Worm (Caenorhabditis elegans) whole organism, young adult: ENCODE measurements around the gene mcm-3.

Source experiments
- B0336.3 ChIP-seq: fragments of 200-800 bp; sonication (Bioruptor generic); IDR thresholded peaks from 2 replicates; pipeline ENCODE4 v1.3.6; 2022; ENCODE audit warnings: missing genetic modification characterization, missing compliant biosample characterization
- C06A6.2 ChIP-seq: fragments of 200-800 bp; sonication (Bioruptor generic); conservative IDR thresholded peaks from 2 replicates; pipeline ENCODE4 v1.3.6; 2022; ENCODE audit warnings: missing genetic modification characterization, missing compliant biosample characterization
- F10E7.11 ChIP-seq: sonication (generic microtip); optimal IDR thresholded peaks from 2 replicates; lab custom pipeline; 2017; ENCODE audit warnings: mild to moderate bottlenecking, missing genetic modification characterization, moderate library complexity, missing compliant biosample characterization
- F22D6.2 ChIP-seq: sonication (generic microtip); optimal IDR thresholded peaks from 2 replicates; lab custom pipeline; 2016; ENCODE audit warnings: mild to moderate bottlenecking, missing genetic modification characterization, missing compliant biosample characterization
- F37B4.10 ChIP-seq: fragments of 200-800 bp; sonication (Bioruptor generic); IDR thresholded peaks from 2 replicates; pipeline ENCODE4 v1.3.6; 2022; ENCODE audit warnings: missing genetic modification characterization, missing compliant biosample characterization
- K11D2.4 ChIP-seq: fragments of 200-800 bp; sonication (Bioruptor generic); IDR thresholded peaks from 2 replicates; pipeline ENCODE4 v1.3.6; 2022; ENCODE audit warnings: missing genetic modification reagents, missing genetic modification characterization, missing compliant biosample characterization
- K12H6.12 ChIP-seq: fragments of 200-800 bp; sonication (Bioruptor generic); optimal IDR thresholded peaks from 2 replicates; lab custom pipeline; 2018; ENCODE audit warnings: mild to moderate bottlenecking, missing genetic modification characterization, missing compliant biosample characterization
- T26A5.8 ChIP-seq: sonication (generic microtip); optimal IDR thresholded peaks from 2 replicates; lab custom pipeline; 2016; ENCODE audit warnings: missing genetic modification characterization, missing compliant biosample characterization
- Y53G8AR.9 ChIP-seq: fragments of 200-800 bp; sonication (Bioruptor generic); conservative IDR thresholded peaks from 2 replicates; pipeline ENCODE4 v1.3.6; 2022; ENCODE audit warnings: missing genetic modification reagents, missing genetic modification characterization, missing compliant biosample characterization
- Y56A3A.18 ChIP-seq: fragments of 200-800 bp; sonication (Bioruptor generic); IDR thresholded peaks from 2 replicates; pipeline ENCODE4 v1.3.6; 2022; ENCODE audit warnings: missing genetic modification reagents, missing genetic modification characterization, missing compliant biosample characterization
- ama-1 ChIP-seq, 3 experiments: fragments of 150-350 bp in 1 of 3; sonication (generic microtip) in 2 of 3; optimal IDR thresholded peaks; 2 replicates each; lab custom pipeline; 2014 to 2018; ENCODE audit warnings: missing biosample characterization in 2 of 3, missing genetic modification characterization in 2 of 3, missing genetic modification reagents in 2 of 3
- athp-1 ChIP-seq: sonication (generic microtip); optimal IDR thresholded peaks from 2 replicates; lab custom pipeline; 2017; ENCODE audit warnings: mild to moderate bottlenecking, missing genetic modification characterization, missing compliant biosample characterization
- attf-5 ChIP-seq: fragments of 200-800 bp; sonication (Bioruptor generic); optimal IDR thresholded peaks from 2 replicates; lab custom pipeline; 2018; ENCODE audit warnings: mild to moderate bottlenecking, missing genetic modification characterization, missing compliant biosample characterization
- bed-2 ChIP-seq: fragments of 200-800 bp; sonication (Bioruptor generic); IDR thresholded peaks from 2 replicates; pipeline ENCODE4 v1.3.6; 2022; ENCODE audit warnings: missing genetic modification reagents, missing genetic modification characterization, missing compliant biosample characterization
- cebp-1 ChIP-seq, 2 experiments: fragments of 200-800 bp in 1 of 2; sonication (Bioruptor generic) in 1 of 2; sonication (generic microtip) in 1 of 2; IDR thresholded peaks in 1 of 2; optimal IDR thresholded peaks in 1 of 2; 2 replicates each; pipeline versions ENCODE4 v1.3.6 to Lab custom; 2017 to 2022; ENCODE audit warnings: missing compliant biosample characterization in 2 of 2, missing genetic modification characterization in 2 of 2, mild to moderate bottlenecking in 1 of 2, missing genetic modification reagents in 1 of 2, moderate library complexity in 1 of 2
- ceh-27 ChIP-seq: fragments of 200-800 bp; sonication (Bioruptor generic); optimal IDR thresholded peaks from 2 replicates; lab custom pipeline; 2018; ENCODE audit warnings: mild to moderate bottlenecking, missing genetic modification characterization, moderate library complexity, missing compliant biosample characterization
- chd-7 ChIP-seq: sonication (generic microtip); optimal IDR thresholded peaks from 2 replicates; lab custom pipeline; 2016; ENCODE audit warnings: mild to moderate bottlenecking, missing genetic modification characterization, moderate library complexity, missing compliant biosample characterization
- dox-1 ChIP-seq: fragments of 200-800 bp; sonication (Bioruptor generic); IDR thresholded peaks from 2 replicates; pipeline ENCODE4 v1.3.6; 2022; ENCODE audit warnings: missing genetic modification reagents, missing genetic modification characterization, missing compliant biosample characterization
- him-1 ChIP-seq: sonication (generic microtip); optimal IDR thresholded peaks from 2 replicates; lab custom pipeline; 2016; ENCODE audit warnings: missing genotype, missing genetic modification reagents, missing genetic modification characterization, missing compliant biosample characterization
- hmg-1.2 ChIP-seq: fragments of 200-800 bp; sonication (Bioruptor generic); IDR thresholded peaks from 2 replicates; pipeline ENCODE4 v1.3.6; 2022; ENCODE audit warnings: missing genetic modification reagents, missing genetic modification characterization, missing compliant biosample characterization
- hmg-20 ChIP-seq: fragments of 200-800 bp; sonication (Bioruptor generic); IDR thresholded peaks from 2 replicates; pipeline ENCODE4 v1.3.6; 2022; ENCODE audit warnings: missing genetic modification reagents, missing genetic modification characterization, missing compliant biosample characterization
- hrde-1 ChIP-seq: sonication (generic microtip); optimal IDR thresholded peaks from 2 replicates; lab custom pipeline; 2016; ENCODE audit warnings: missing genetic modification characterization, mild to moderate bottlenecking, missing compliant biosample characterization, moderate library complexity, missing genotype, missing genetic modification reagents, borderline replicate concordance
- let-607 ChIP-seq, 2 experiments: fragments of 200-800 bp in 1 of 2; sonication (Bioruptor generic) in 1 of 2; sonication (generic microtip) in 1 of 2; optimal IDR thresholded peaks; 2 replicates each; lab custom pipeline; 2016 to 2018; ENCODE audit warnings: mild to moderate bottlenecking in 2 of 2, missing compliant biosample characterization in 2 of 2, missing genetic modification characterization in 2 of 2, moderate library complexity in 2 of 2, missing genotype in 1 of 2
- lin-40 ChIP-seq: sonication (generic microtip); optimal IDR thresholded peaks from 2 replicates; lab custom pipeline; 2016; ENCODE audit warnings: missing genetic modification characterization, mild to moderate bottlenecking, missing compliant biosample characterization, missing genotype, missing genetic modification reagents
- lsl-1 ChIP-seq: fragments of 200-800 bp; sonication (Bioruptor generic); optimal IDR thresholded peaks from 2 replicates; lab custom pipeline; 2018; ENCODE audit warnings: mild to moderate bottlenecking, missing genetic modification characterization, moderate library complexity, missing compliant biosample characterization
- madf-6 ChIP-seq: fragments of 200-800 bp; sonication (Bioruptor generic); IDR thresholded peaks from 2 replicates; pipeline ENCODE4 v1.3.6; 2022; ENCODE audit warnings: missing genetic modification reagents, missing genetic modification characterization, missing compliant biosample characterization
- madf-8 ChIP-seq: fragments of 200-800 bp; sonication (Bioruptor generic); conservative IDR thresholded peaks from 2 replicates; pipeline ENCODE4 v1.3.6; 2022; ENCODE audit warnings: missing genetic modification reagents, missing genetic modification characterization, missing compliant biosample characterization
- mel-28 ChIP-seq: sonication (generic microtip); optimal IDR thresholded peaks from 2 replicates; lab custom pipeline; 2016; ENCODE audit warnings: borderline replicate concordance, mild to moderate bottlenecking, missing genetic modification characterization, missing compliant biosample characterization
- nfyb-1 ChIP-seq: fragments of 200-800 bp; sonication (Bioruptor generic); IDR thresholded peaks from 2 replicates; pipeline ENCODE4 v1.3.6; 2022; ENCODE audit warnings: missing genetic modification reagents, missing genetic modification characterization, missing compliant biosample characterization
- pbrm-1 ChIP-seq: fragments of 200-800 bp; sonication (Bioruptor generic); IDR thresholded peaks from 2 replicates; pipeline ENCODE4 v1.3.6; 2022; ENCODE audit warnings: missing genetic modification reagents, missing genetic modification characterization, missing compliant biosample characterization
- rec-8 ChIP-seq, 2 experiments: sonication (generic microtip); optimal IDR thresholded peaks; 2 replicates each; lab custom pipeline; 2016; ENCODE audit warnings: mild to moderate bottlenecking in 2 of 2, missing genetic modification characterization in 2 of 2, missing genetic modification reagents in 2 of 2, missing genotype in 2 of 2, missing biosample characterization in 1 of 2, missing compliant biosample characterization in 1 of 2, moderate library complexity in 1 of 2
- sdz-38 ChIP-seq: sonication (generic microtip); optimal IDR thresholded peaks from 2 replicates; lab custom pipeline; 2016; ENCODE audit warnings: missing genotype, missing genetic modification characterization, missing compliant biosample characterization
- tbp1 ChIP-seq: fragments of 200-800 bp; sonication (Bioruptor generic); optimal IDR thresholded peaks from 2 replicates; lab custom pipeline; 2018; ENCODE audit warnings: mild to moderate bottlenecking, missing genetic modification characterization, missing compliant biosample characterization
- tbx-9 ChIP-seq: sonication (generic microtip); optimal IDR thresholded peaks from 2 replicates; lab custom pipeline; 2016; ENCODE audit warnings: borderline replicate concordance, missing genetic modification characterization, inconsistent platforms, missing compliant biosample characterization
- tlf-1 ChIP-seq: fragments of 200-800 bp; sonication (Bioruptor generic); optimal IDR thresholded peaks from 2 replicates; lab custom pipeline; 2018; ENCODE audit warnings: mild to moderate bottlenecking, missing genetic modification characterization, missing compliant biosample characterization
- xnd-1 ChIP-seq: sonication (generic microtip); optimal IDR thresholded peaks from 2 replicates; lab custom pipeline; 2016; ENCODE audit warnings: missing genotype, missing genetic modification reagents, missing genetic modification characterization, missing compliant biosample characterization
- ztf-18 ChIP-seq: sonication (generic microtip); optimal IDR thresholded peaks from 2 replicates; lab custom pipeline; 2016; ENCODE audit warnings: missing genotype, mild to moderate bottlenecking, missing genetic modification characterization, missing compliant biosample characterization
- ztf-26 ChIP-seq: sonication (generic microtip); optimal IDR thresholded peaks from 2 replicates; lab custom pipeline; 2017; ENCODE audit warnings: missing genetic modification characterization, missing compliant biosample characterization

Gene mcm-3

ce11 chrV:15082291-15082690, 22.9 kb upstream of the mcm-3 start, which contains the start of the genes C01G10.10 and C01G10.9 (continued):
- peak; percentile 2 for TF ChIP-seq K12H6.12 (tag; lab: Kevin White, UChicago)
- peak; percentile 54 for TF ChIP-seq madf-6 (GFP tag; lab: Robert Waterston, UW)
- TF ChIP-seq chd-7 (tag; lab: Kevin White, UChicago): no peak
- TF ChIP-seq dox-1 (GFP tag; lab: Robert Waterston, UW): 0 out of 2 replicates have a peak, but pooled peaks have one; percentile 18
- 0 out of 2 replicates have a peak, but pooled peaks have one; percentile 42 for TF ChIP-seq bed-2
- TF ChIP-seq madf-8: no peak
- TF ChIP-seq attf-5 (GFP tag; lab: Kevin White, UChicago): no peak
- TF ChIP-seq F22D6.2: peak; percentile 8
- TF ChIP-seq F37B4.10 (GFP tag; lab: Robert Waterston, UW): no peak
- no peak for TF ChIP-seq athp-1 (tag; lab: Kevin White, UChicago)
- no peak for TF ChIP-seq F10E7.11 (tag; lab: Kevin White, UChicago)
- TF ChIP-seq lsl-1: peak; percentile 19
- no peak for TF ChIP-seq K11D2.4 (GFP tag; lab: Robert Waterston, UW)
- TF ChIP-seq xnd-1 (tag; lab: Kevin White, UChicago): no peak
- no peak for TF ChIP-seq Y53G8AR.9
- peak; percentile 50 for TF ChIP-seq lin-40 (tag; lab: Kevin White, UChicago)
- TF ChIP-seq tlf-1 (GFP tag; lab: Kevin White, UChicago): no peak
- peak in 1 of 2 experiments; percentile 54 for TF ChIP-seq let-607 (tag; optimal IDR thresholded peaks at IDR 0.05; lab: Kevin White, UChicago)
- TF ChIP-seq ama-1 (optimal IDR thresholded peaks at IDR 0.05; lab: Kevin White, UChicago): no peak
- no peak for TF ChIP-seq ama-1 (GFP tag; optimal IDR thresholded peaks at IDR 0.05; lab: Kevin White, UChicago)
- TF ChIP-seq rec-8 (tag; optimal IDR thresholded peaks at IDR 0.05; lab: Kevin White, UChicago): peak; percentile 28 to 34
- TF ChIP-seq ceh-27: peak; percentile 52
- TF ChIP-seq hrde-1: no peak
- TF ChIP-seq cebp-1 (GFP tag; IDR thresholded peaks at IDR 0.05; lab: Robert Waterston, UW): no peak
- peak; percentile 31 for TF ChIP-seq cebp-1 (tag; optimal IDR thresholded peaks at IDR 0.05; lab: Kevin White, UChicago)
- TF ChIP-seq ztf-18 (tag; lab: Kevin White, UChicago): no peak

- TF ChIP-seq ztf-26 (tag; lab: Kevin White, UChicago) (no peak), pbrm-1 (GFP tag; lab: Robert Waterston, UW) (no peak), tbx-9 (tag; lab: Kevin White, UChicago) (no peak), hrde-1 (no peak), cebp-1 (GFP tag; IDR thresholded peaks at IDR 0.05; lab: Robert Waterston, UW) (no peak), cebp-1 (tag; optimal IDR thresholded peaks at IDR 0.05; lab: Kevin White, UChicago) (no peak), attf-5 (GFP tag; lab: Kevin White, UChicago) (no peak), T26A5.8 (tag; lab: Kevin White, UChicago) (no peak), tbp1 (GFP tag; lab: Kevin White, UChicago) (no peak), Y56A3A.18 (GFP tag; lab: Robert Waterston, UW) (no peak), B0336.3 (GFP tag; lab: Robert Waterston, UW) (no peak), mel-28 (tag; lab: Kevin White, UChicago) (no peak), nfyb-1 (GFP tag; lab: Robert Waterston, UW) (no peak), him-1 (tag; lab: Kevin White, UChicago) (no peak)
Observed at ce11 chrV:15078560-15078959, 19.2 kb upstream of the mcm-3 start.

ce11 chrV:15074907-15075306, 15.5 kb upstream of the mcm-3 start:
- TF ChIP-seq K12H6.12 (tag; lab: Kevin White, UChicago): peak; percentile 7
- no peak for TF ChIP-seq hmg-20 (GFP tag; lab: Robert Waterston, UW)
- peak; percentile 27; the same call in 1 of the 2 replicates for TF ChIP-seq hmg-1.2
- TF ChIP-seq sdz-38: no peak
- TF ChIP-seq ceh-27: peak; percentile 55
- no peak for TF ChIP-seq C06A6.2 (GFP tag; lab: Robert Waterston, UW)
